Worm (Caenorhabditis elegans): Measurements from ENCODE around the gene glb-3.

Gene glb-3

DNA sequence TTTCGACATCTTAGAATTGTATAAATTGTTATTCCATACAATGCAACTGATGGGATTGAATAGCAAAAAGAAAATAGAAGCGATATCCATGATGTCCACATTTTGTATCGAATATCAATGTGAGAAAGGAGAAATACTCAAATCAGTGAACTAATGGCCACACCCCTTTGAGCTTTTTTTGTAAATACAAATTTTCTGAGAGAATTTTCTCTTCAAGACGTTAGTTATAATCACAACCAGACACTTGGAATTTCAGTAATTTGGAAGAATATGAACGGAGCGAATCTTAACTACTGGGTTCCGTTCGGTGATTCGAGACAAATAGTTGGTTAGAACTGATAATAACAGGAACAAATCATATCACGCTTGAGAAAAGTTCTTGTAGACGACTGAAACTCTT is 27.4 kb downstream of the glb-3 start, which contains the start of gene srg-41:
srg-41 (minus strand) TSS at position 101 of the 400 bp plus-strand sequence.
- no peak for TF ChIP-seq unc-62 (GFP tag; optimal IDR thresholded peaks at IDR 0.05)

- TF ChIP-seq unc-62 (GFP tag; optimal IDR thresholded peaks at IDR 0.05) = no peak
Measured at ce11 chrV:11164475-11164874, 30.1 kb downstream of the glb-3 start, which contains the start of gene srg-40. Gene srg-40, minus strand, starts transcription at chrV:11164575.

DNA sequence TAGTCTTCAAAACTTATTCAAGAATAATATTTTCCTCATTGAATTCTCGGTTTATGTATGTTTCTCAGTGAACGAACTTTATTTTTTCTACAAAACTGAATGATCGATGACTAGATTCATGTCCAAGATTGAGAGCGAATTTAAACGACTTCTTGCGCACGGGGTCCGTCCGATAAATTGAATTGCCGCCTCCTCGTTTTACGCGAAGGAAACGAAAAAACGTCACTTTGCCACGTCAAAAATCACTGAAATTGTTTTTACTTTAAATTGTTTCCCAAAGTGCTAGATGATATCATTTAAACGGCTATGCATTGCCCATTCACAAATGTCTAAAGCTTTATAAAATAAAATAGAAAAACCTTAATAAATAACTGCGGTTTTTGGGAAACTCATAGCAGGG is 33.3 kb downstream of the glb-3 start:
- TF ChIP-seq unc-62 (GFP tag; optimal IDR thresholded peaks at IDR 0.05) = no peak

ce11 chrV:11170564-11171329 is 36.4 kb downstream of the glb-3 start:
- no peak for TF ChIP-seq unc-62 (GFP tag; optimal IDR thresholded peaks at IDR 0.05)

DNA sequence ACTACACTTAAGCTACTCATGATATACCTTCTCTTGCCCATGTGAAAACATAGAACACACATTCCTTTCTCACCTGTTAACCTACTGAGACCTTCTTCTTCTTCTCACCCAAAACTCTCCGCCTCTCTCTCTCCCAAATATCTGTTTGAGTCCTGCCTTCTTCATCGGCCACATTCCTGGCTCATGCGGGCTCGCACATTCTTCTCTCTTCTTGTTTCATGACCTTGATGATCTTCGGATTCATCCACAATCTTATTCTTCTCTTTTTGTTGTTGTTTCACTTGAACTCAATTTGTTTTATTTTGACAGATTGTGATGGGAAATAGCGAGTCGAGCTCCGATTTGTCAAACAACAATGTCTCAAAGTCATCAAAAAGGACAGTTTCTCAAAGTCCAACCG is 37.5 kb downstream of the glb-3 start, which contains the start of gene T19C4.5:
T19C4.5 (plus strand) TSS at position 308 of the 400 bp plus-strand sequence.
- no peak for TF ChIP-seq unc-62 (GFP tag; optimal IDR thresholded peaks at IDR 0.05)

ce11 chrV:11172667-11173066 is 38.3 kb downstream of the glb-3 start:
- TF ChIP-seq unc-62 (GFP tag; optimal IDR thresholded peaks at IDR 0.05) = no peak

ce11 chrV:11174663-11175062 is 40.3 kb downstream of the glb-3 start:
- no peak for TF ChIP-seq unc-62 (GFP tag; optimal IDR thresholded peaks at IDR 0.05)

- TF ChIP-seq unc-62 (GFP tag; optimal IDR thresholded peaks at IDR 0.05) = no peak
Measured at ce11 chrV:11177577-11177976, 43.2 kb downstream of the glb-3 start, which contains the start of gene gpa-1. Gene gpa-1, minus strand, starts transcription at chrV:11177677.

- no peak for TF ChIP-seq unc-62 (GFP tag; optimal IDR thresholded peaks at IDR 0.05)
Measured at ce11 chrV:11180951-11181350, 46.6 kb downstream of the glb-3 start.

DNA sequence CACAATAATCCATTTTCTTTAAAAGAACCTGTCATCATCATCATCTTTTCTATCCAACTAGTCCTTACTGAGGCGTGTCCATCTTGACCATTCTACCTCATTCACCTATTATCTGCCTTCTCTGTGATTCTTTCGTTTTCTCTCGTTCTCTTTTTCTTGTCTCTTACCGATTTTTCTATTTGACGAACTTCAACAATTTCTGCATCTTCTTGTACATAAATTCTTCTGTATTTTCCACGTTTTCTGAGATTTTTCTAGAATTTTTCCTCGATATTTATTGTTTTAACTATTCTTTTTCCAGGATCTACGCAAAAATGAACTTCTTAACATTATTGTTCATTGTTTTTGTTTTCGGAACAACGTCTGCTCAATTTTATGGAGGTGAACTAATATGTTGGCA is 48.5 kb downstream of the glb-3 start, which contains the start of gene cnc-10:
cnc-10 (plus strand) TSS at position 301 of the 400 bp plus-strand sequence.
- TF ChIP-seq unc-62 (GFP tag; optimal IDR thresholded peaks at IDR 0.05) = no peak
